Worm (Caenorhabditis elegans): Measurements from ENCODE around the gene R09D1.12.
A peak's percentile ranks its signal among the peaks of the same experiment; 100 is the strongest.
"Not testable (repeated sequence)": the region's sequence is repeated elsewhere in the genome, so short reads cannot be mapped to it uniquely, and the experiment has no call there.

The R09D1.12 gene

ce11 chrII:9452172-9452571, at the start of gene R09D1.12:
R09D1.12 (minus strand) TSS chrII:9452272.
- not testable (repeated sequence) for TF ChIP-seq nhr-12, egl-5, ceh-28 (tag; optimal IDR thresholded peaks at IDR 0.05)

- peak; percentile 60 for TF ChIP-seq jun-1 (tag; optimal IDR thresholded peaks at IDR 0.05)
- TF ChIP-seq pqm-1 (tag; optimal IDR thresholded peaks at IDR 0.05), result peak; percentile 99
- no peak for TF ChIP-seq lin-39 (tag; optimal IDR thresholded peaks at IDR 0.05)
- no peak for TF ChIP-seq R02D3.7 (tag; optimal IDR thresholded peaks at IDR 0.05)
- TF ChIP-seq pha-4 (tag; optimal IDR thresholded peaks at IDR 0.05), result peak; percentile 76
- peak; percentile 99 for TF ChIP-seq elt-2 (tag; optimal IDR thresholded peaks at IDR 0.05)
These were observed 48.9 kb upstream of the R09D1.12 start for ce11 chrII:9500926-9501325.

ce11 chrII:9498589-9498988, 46.5 kb upstream of the R09D1.12 start:
- peak; percentile 42 for TF ChIP-seq pqm-1 (tag; optimal IDR thresholded peaks at IDR 0.05)
- peak; percentile 79 for TF ChIP-seq elt-2 (tag; optimal IDR thresholded peaks at IDR 0.05)
- no peak for TF ChIP-seq hmg-11 (tag; optimal IDR thresholded peaks at IDR 0.05)
- TF ChIP-seq sea-2 (GFP tag; optimal IDR thresholded peaks at IDR 0.05), result no peak

- TF ChIP-seq nfya-1 (tag; optimal IDR thresholded peaks at IDR 0.05; ENCODE audit: insufficient read depth) (peak; percentile 27), nhr-25 (tag; optimal IDR thresholded peaks at IDR 0.05) (no peak)
These were observed 45.2 kb upstream of the R09D1.12 start for ce11 chrII:9497309-9497708.

- TF ChIP-seq skn-1 (tag; optimal IDR thresholded peaks at IDR 0.05) (no peak), egl-5 (tag; optimal IDR thresholded peaks at IDR 0.05) (no peak), nhr-43 (tag; optimal IDR thresholded peaks at IDR 0.05; ENCODE audit: poor library complexity, severe bottlenecking) (peak; percentile 42), ceh-82 (tag; optimal IDR thresholded peaks at IDR 0.05) (no peak), pha-4 (tag; optimal IDR thresholded peaks at IDR 0.05) (no peak), ama-1 (optimal IDR thresholded peaks at IDR 0.05) (no peak), nhr-76 (tag; optimal IDR thresholded peaks at IDR 0.05) (no peak), mml-1 (tag; optimal IDR thresholded peaks at IDR 0.05) (peak; percentile 24), fkh-2 (tag; optimal IDR thresholded peaks at IDR 0.05) (no peak), nhr-11 (tag; optimal IDR thresholded peaks at IDR 0.05) (no peak), hmg-11 (tag; optimal IDR thresholded peaks at IDR 0.05) (no peak)
These were observed 41.4 kb upstream of the R09D1.12 start for ce11 chrII:9493242-9494058.

- TF ChIP-seq hmg-11 (tag; optimal IDR thresholded peaks at IDR 0.05) (peak; percentile 19), lin-39 (tag; optimal IDR thresholded peaks at IDR 0.05) (peak; percentile 8), egl-27 (tag; optimal IDR thresholded peaks at IDR 0.05) (no peak), pha-4 (tag; optimal IDR thresholded peaks at IDR 0.05) (peak; percentile 40)
These were observed 39.0 kb upstream of the R09D1.12 start for ce11 chrII:9491045-9491444.

ce11 chrII:9490589-9490988, 38.5 kb upstream of the R09D1.12 start:
- peak; percentile 33 for TF ChIP-seq nhr-43 (tag; optimal IDR thresholded peaks at IDR 0.05; ENCODE audit: poor library complexity, severe bottlenecking)
- no peak for TF ChIP-seq ZK546.5 (tag; optimal IDR thresholded peaks at IDR 0.05)

- TF ChIP-seq pqm-1 (tag; optimal IDR thresholded peaks at IDR 0.05), result no peak
- TF ChIP-seq skn-1 (tag; optimal IDR thresholded peaks at IDR 0.05), result no peak
- TF ChIP-seq egl-5 (tag; optimal IDR thresholded peaks at IDR 0.05), result no peak
- no peak for TF ChIP-seq nhr-12 (tag; optimal IDR thresholded peaks at IDR 0.05)
- TF ChIP-seq egl-27 (tag; optimal IDR thresholded peaks at IDR 0.05), result no peak
- TF ChIP-seq eor-1 (tag; optimal IDR thresholded peaks at IDR 0.05), result no peak
- no peak for TF ChIP-seq ztf-4 (tag; optimal IDR thresholded peaks at IDR 0.05)
- no peak for TF ChIP-seq unc-62 (GFP tag; optimal IDR thresholded peaks at IDR 0.05)
- no peak for TF ChIP-seq aly-2 (tag; optimal IDR thresholded peaks at IDR 0.05)
- TF ChIP-seq fkh-10 (GFP tag; optimal IDR thresholded peaks at IDR 0.05), result no peak
- no peak for TF ChIP-seq nfya-1 (tag; optimal IDR thresholded peaks at IDR 0.05; ENCODE audit: insufficient read depth)
- TF ChIP-seq ztf-11 (tag; optimal IDR thresholded peaks at IDR 0.05), result no peak
- TF ChIP-seq tbx-2 (tag; optimal IDR thresholded peaks at IDR 0.05), result no peak
- no peak for TF ChIP-seq nhr-67 (tag; optimal IDR thresholded peaks at IDR 0.05)
- no peak for TF ChIP-seq fkh-2 (tag; optimal IDR thresholded peaks at IDR 0.05)
These were observed 37.9 kb upstream of the R09D1.12 start for ce11 chrII:9489922-9490321.
